Fruit fly (Drosophila melanogaster) whole organism, wandering third instar larva: ENCODE measurements around the gene CG12689.

ENCODE experiments used
- Abd-B ChIP-seq: fragments of >200 bp; optimal IDR thresholded peaks from 2 replicates; lab custom pipeline; 2017; ENCODE audit warnings: missing biosample characterization, missing genetic modification characterization
- CG32264 ChIP-seq: fragments of 200-800 bp; sonication (Bioruptor generic); optimal IDR thresholded peaks from 2 replicates; lab custom pipeline; 2016; ENCODE audit warnings: missing biosample characterization, missing genetic modification characterization
- CG9705 ChIP-seq: fragments of 200-800 bp; sonication (Bioruptor generic); optimal IDR thresholded peaks from 2 replicates; lab custom pipeline; 2018; ENCODE audit warnings: missing biosample characterization, mild to moderate bottlenecking, missing genetic modification characterization
- CrebA ChIP-seq: fragments of 200-800 bp; sonication (Bioruptor generic); optimal IDR thresholded peaks from 2 replicates; lab custom pipeline; 2016; ENCODE audit warnings: missing biosample characterization, mild to moderate bottlenecking, missing genetic modification characterization, borderline replicate concordance
- Dfd ChIP-seq: fragments of >200 bp; optimal IDR thresholded peaks from 2 replicates; lab custom pipeline; 2017; ENCODE audit warnings: missing biosample characterization, missing genetic modification characterization
- Dif ChIP-seq: fragments of 200-275, 200-300 bp; sonication (Bioruptor generic); optimal IDR thresholded peaks from 2 replicates; lab custom pipeline; 2018; ENCODE audit warnings: missing biosample characterization, missing genetic modification characterization; ENCODE audit not compliant: partially characterized antibody
- HLH106 ChIP-seq: fragments of 200-800 bp; optimal IDR thresholded peaks from 3 replicates; lab custom pipeline; 2019; ENCODE audit warnings: missing biosample characterization, mild to moderate bottlenecking, missing genetic modification characterization, moderate library complexity
- Hr78 ChIP-seq: fragments of >200 bp; optimal IDR thresholded peaks from 2 replicates; lab custom pipeline; 2017; ENCODE audit warnings: missing biosample characterization, missing genetic modification characterization
- Hr83 ChIP-seq: fragments of 200-300 bp; sonication (Bioruptor generic); optimal IDR thresholded peaks from 2 replicates; lab custom pipeline; 2016; ENCODE audit warnings: missing biosample characterization, mild to moderate bottlenecking, missing genetic modification characterization, moderate library complexity; ENCODE audit not compliant: poor library complexity, severe bottlenecking
- Jra ChIP-seq: sonication (Bioruptor generic); optimal IDR thresholded peaks from 2 replicates; lab custom pipeline; 2016; ENCODE audit warnings: missing biosample characterization, missing genetic modification characterization
- Mio ChIP-seq: sonication (Bioruptor generic); optimal IDR thresholded peaks from 2 replicates; lab custom pipeline; 2016; ENCODE audit warnings: missing biosample characterization, missing genetic modification characterization
- Myc ChIP-seq: fragments of >200 bp; optimal IDR thresholded peaks from 2 replicates; lab custom pipeline; 2017
- N ChIP-seq: fragments of >200 bp; optimal IDR thresholded peaks from 2 replicates; lab custom pipeline; 2018; ENCODE audit warnings: missing biosample characterization, missing external identifiers, missing genetic modification characterization
- OdsH ChIP-seq: fragments of 200-800 bp; sonication (Bioruptor generic); optimal IDR thresholded peaks from 2 replicates; lab custom pipeline; 2016; ENCODE audit warnings: missing biosample characterization, mild to moderate bottlenecking, missing genetic modification characterization
- Rel ChIP-seq, 2 experiments: fragments of 200-800 bp; sonication (Bioruptor generic) in 1 of 2; optimal IDR thresholded peaks; 2 replicates in 1 of 2; 3 replicates in 1 of 2; lab custom pipeline; 2016 to 2019; ENCODE audit warnings: mild to moderate bottlenecking in 2 of 2, missing biosample characterization in 2 of 2, missing genetic modification characterization in 2 of 2, moderate library complexity in 1 of 2
- Sp1 ChIP-seq: fragments of 200-800 bp; sonication (Bioruptor generic); optimal IDR thresholded peaks from 3 replicates; lab custom pipeline; 2019; ENCODE audit warnings: missing biosample characterization, mild to moderate bottlenecking, missing genetic modification characterization, moderate library complexity
- br ChIP-seq: fragments of 200-800 bp; sonication (Bioruptor generic); optimal IDR thresholded peaks from 2 replicates; lab custom pipeline; 2016; ENCODE audit warnings: missing biosample characterization, missing genetic modification characterization
- brk ChIP-seq: fragments of 200-800 bp; sonication (Bioruptor generic); optimal IDR thresholded peaks from 2 replicates; lab custom pipeline; 2016; ENCODE audit warnings: missing biosample characterization, mild to moderate bottlenecking, missing genetic modification characterization
- dl ChIP-seq, 2 experiments: fragments of 175-275, 200-275 bp in 1 of 2; fragments of 200-275 bp in 1 of 2; sonication (Bioruptor generic); optimal IDR thresholded peaks; lab custom pipeline; 2018; ENCODE audit warnings: mild to moderate bottlenecking in 2 of 2, missing biosample characterization in 2 of 2, missing genetic modification characterization in 2 of 2, moderate library complexity in 2 of 2; ENCODE audit not compliant: partially characterized antibody in 2 of 2, insufficient read depth in 1 of 2
- dmrt93B ChIP-seq: fragments of 200-800 bp; sonication (Bioruptor generic); optimal IDR thresholded peaks from 2 replicates; lab custom pipeline; 2018; ENCODE audit warnings: missing biosample characterization, mild to moderate bottlenecking, missing genetic modification characterization
- dsf ChIP-seq: sonication (Bioruptor generic); optimal IDR thresholded peaks from 2 replicates; lab custom pipeline; 2016; ENCODE audit warnings: missing biosample characterization, missing genetic modification characterization, borderline replicate concordance
- ey ChIP-seq: fragments of 200-800 bp; sonication (Bioruptor generic); optimal IDR thresholded peaks from 2 replicates; lab custom pipeline; 2016; ENCODE audit warnings: missing biosample characterization, missing genetic modification characterization
- foxo ChIP-seq, 2 experiments: fragments of 200-800 bp; sonication (Bioruptor generic); optimal IDR thresholded peaks; 2 replicates in 1 of 2; 3 replicates in 1 of 2; lab custom pipeline; 2016 to 2017; ENCODE audit warnings: missing biosample characterization in 2 of 2, missing genetic modification characterization in 2 of 2
- fru ChIP-seq: fragments of 200-800 bp; sonication (Bioruptor generic); optimal IDR thresholded peaks from 3 replicates; lab custom pipeline; 2016; ENCODE audit warnings: missing biosample characterization, mild to moderate bottlenecking, missing genetic modification characterization
- h ChIP-seq: fragments of 200-800 bp; sonication (Bioruptor generic); optimal IDR thresholded peaks from 3 replicates; lab custom pipeline; 2016; ENCODE audit warnings: missing biosample characterization, mild to moderate bottlenecking, missing genetic modification characterization
- lola ChIP-seq: fragments of >200 bp; optimal IDR thresholded peaks from 2 replicates; lab custom pipeline; 2017; ENCODE audit warnings: missing biosample characterization, missing genetic modification characterization
- pan ChIP-seq: fragments of >200 bp; optimal IDR thresholded peaks from 2 replicates; lab custom pipeline; 2017
- psq ChIP-seq: fragments of 200-800 bp; sonication (Bioruptor generic); optimal IDR thresholded peaks from 3 replicates; lab custom pipeline; 2017; ENCODE audit warnings: missing biosample characterization, mild to moderate bottlenecking, missing genetic modification characterization, moderate library complexity
- rgr ChIP-seq: fragments of 200-800 bp; sonication (Bioruptor generic); optimal IDR thresholded peaks from 3 replicates; lab custom pipeline; 2016; ENCODE audit warnings: missing biosample characterization, mild to moderate bottlenecking, missing genetic modification characterization
- sv ChIP-seq: fragments of 200-800 bp; sonication (Bioruptor generic); optimal IDR thresholded peaks from 3 replicates; lab custom pipeline; 2016; ENCODE audit warnings: missing biosample characterization, missing genetic modification characterization
- usp ChIP-seq: fragments of >200 bp; optimal IDR thresholded peaks from 2 replicates; lab custom pipeline; 2017; ENCODE audit warnings: missing biosample characterization, missing genetic modification characterization
- woc ChIP-seq: sonication (Bioruptor generic); optimal IDR thresholded peaks from 2 replicates; lab custom pipeline; 2016; ENCODE audit warnings: missing biosample characterization, mild to moderate bottlenecking, missing genetic modification characterization

CG12689 gene

DNA sequence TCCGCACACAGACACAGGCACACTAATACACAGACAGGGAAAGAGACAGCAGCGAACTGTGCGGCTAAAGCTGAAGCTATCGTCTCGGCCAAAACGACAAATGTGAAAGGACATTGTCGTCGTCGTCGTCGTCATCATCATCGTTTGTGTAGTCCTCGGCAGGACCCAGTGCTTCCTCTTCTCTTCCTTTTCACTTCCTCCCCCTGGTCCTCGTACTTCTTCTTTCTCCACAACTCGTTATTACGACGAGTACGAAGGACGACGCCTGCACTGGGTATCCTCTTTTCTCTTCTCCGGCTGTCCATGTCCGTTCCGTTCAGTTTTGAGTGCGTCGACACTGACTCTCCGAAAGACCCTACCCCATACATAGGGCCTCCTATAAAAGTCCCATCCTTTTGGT, 39.3 kb upstream of the CG12689 start:
- TF ChIP-seq psq = no peak
- TF ChIP-seq CG9705 = no peak
- no peak for TF ChIP-seq Jra
- no peak for TF ChIP-seq CG32264 (GFP tag; lab: Kevin White, UChicago)
- TF ChIP-seq Abd-B (GFP tag; lab: Kevin White, UChicago) = no peak
- TF ChIP-seq Mio = no peak
- TF ChIP-seq Dfd = no peak
- no peak for TF ChIP-seq Myc (lab: Kevin White, UChicago)
- no peak for TF ChIP-seq rgr (GFP tag; lab: Kevin White, UChicago)
- no peak for TF ChIP-seq CrebA (GFP tag; lab: Kevin White, UChicago)
- TF ChIP-seq, all 38 proteins: peak for 0

DNA sequence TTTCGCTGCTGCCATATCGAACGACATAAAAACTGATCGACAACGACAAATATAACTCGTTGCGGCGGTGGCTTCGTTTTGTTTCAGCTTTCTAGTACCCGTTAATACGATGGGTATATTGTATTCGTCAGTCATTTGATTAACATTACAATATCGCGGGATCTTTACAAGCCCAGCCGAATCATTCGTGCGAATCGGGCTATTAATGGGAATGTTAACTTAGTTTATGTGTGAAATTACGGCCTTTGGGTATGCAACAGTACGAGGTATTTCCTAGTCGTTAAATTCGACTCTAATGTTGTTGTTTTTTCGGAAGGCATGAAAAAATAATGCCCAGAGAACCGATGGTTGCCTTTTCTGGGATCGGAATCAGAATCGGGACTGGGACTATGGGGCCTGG, 32.3 kb upstream of the CG12689 start:
- no peak for TF ChIP-seq lola (GFP tag; lab: Kevin White, UChicago)
- TF ChIP-seq foxo (GFP tag; optimal IDR thresholded peaks at IDR 0.05; lab: Kevin White, UChicago) = peak in 1 of 2 experiments; percentile 63
- TF ChIP-seq sv (GFP tag; lab: Kevin White, UChicago) = peak; percentile 9
- TF ChIP-seq Myc (lab: Kevin White, UChicago) = no peak
- TF ChIP-seq Hr78 (GFP tag; lab: Kevin White, UChicago) = no peak
- TF ChIP-seq woc = peak; percentile 31
- TF ChIP-seq h (GFP tag; lab: Kevin White, UChicago) = peak; percentile 60
- TF ChIP-seq ey (GFP tag; lab: Kevin White, UChicago) = peak; percentile 60
- no peak for TF ChIP-seq brk (GFP tag; lab: Kevin White, UChicago)
- TF ChIP-seq Abd-B (GFP tag; lab: Kevin White, UChicago) = no peak
- TF ChIP-seq dmrt93B (GFP tag; lab: Kevin White, UChicago) = peak; percentile 49
- peak; percentile 70 for TF ChIP-seq HLH106 (tag; lab: Kevin White, UChicago)
- no peak for TF ChIP-seq usp (GFP tag; lab: Kevin White, UChicago)
- TF ChIP-seq Hr83 = no peak
- TF ChIP-seq Sp1 = peak; percentile 5
- no peak for TF ChIP-seq dl (GFP tag; optimal IDR thresholded peaks at IDR 0.05; lab: Kevin White, UChicago; ENCODE audit: insufficient read depth in 1 of 2, partially characterized antibody in 2 of 2)
- TF ChIP-seq fru = peak; percentile 63
- peak; percentile 47 for TF ChIP-seq rgr (GFP tag; lab: Kevin White, UChicago)
- TF ChIP-seq br = peak; percentile 31
- peak; percentile 27 for TF ChIP-seq OdsH (GFP tag; lab: Kevin White, UChicago)
- no peak for TF ChIP-seq Jra

DNA sequence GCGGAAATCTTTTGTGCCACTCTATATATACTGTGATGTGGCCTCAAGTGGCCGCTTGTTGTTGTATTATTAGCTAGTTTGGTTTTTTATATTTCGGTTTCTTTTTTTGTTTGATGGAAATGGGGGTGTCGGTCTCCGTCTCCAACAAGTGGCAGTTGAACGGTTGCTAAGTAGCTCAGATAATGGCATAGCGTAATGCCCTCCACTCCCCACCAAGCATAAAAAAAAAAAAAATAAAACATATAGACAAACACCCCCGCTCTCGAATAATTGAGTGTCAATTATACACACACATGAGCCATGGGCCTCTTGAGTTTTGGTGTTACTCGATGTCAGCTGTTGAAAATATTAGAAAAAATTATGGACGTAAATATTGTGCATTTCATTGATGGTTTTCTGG, 31.5 kb upstream of the CG12689 start:
- TF ChIP-seq CG32264 (GFP tag; lab: Kevin White, UChicago) (no peak), CrebA (GFP tag; lab: Kevin White, UChicago) (no peak), N (GFP tag; lab: Kevin White, UChicago) (no peak), Dif (GFP tag; lab: Kevin White, UChicago) (no peak), dsf (GFP tag; lab: Kevin White, UChicago) (no peak), dl (GFP tag; optimal IDR thresholded peaks at IDR 0.05; lab: Kevin White, UChicago; ENCODE audit: insufficient read depth in 1 of 2, partially characterized antibody in 2 of 2) (no peak), psq (no peak), h (GFP tag; lab: Kevin White, UChicago) (no peak), pan (no peak), rgr (GFP tag; lab: Kevin White, UChicago) (no peak), Jra (no peak), brk (GFP tag; lab: Kevin White, UChicago) (no peak), OdsH (GFP tag; lab: Kevin White, UChicago) (no peak), dmrt93B (GFP tag; lab: Kevin White, UChicago) (no peak), lola (GFP tag; lab: Kevin White, UChicago) (no peak), HLH106 (tag; lab: Kevin White, UChicago) (no peak)

DNA sequence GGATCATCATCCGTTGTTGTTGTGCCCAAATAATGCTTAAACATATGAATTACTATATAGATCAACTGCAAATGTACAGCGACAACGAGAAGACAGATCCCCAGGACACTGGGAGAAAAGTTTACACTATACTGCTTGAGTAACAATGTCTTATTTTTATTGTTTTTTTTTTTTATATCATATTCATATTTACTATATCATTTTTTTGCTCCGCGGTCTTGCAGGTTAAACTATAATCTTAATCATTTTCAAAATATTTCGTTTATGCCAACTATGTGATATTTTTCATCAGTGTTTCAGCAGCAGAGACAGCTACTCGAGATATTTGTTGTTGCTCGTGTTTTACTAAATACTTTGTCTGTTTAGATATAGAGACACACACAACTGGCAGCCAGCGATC, 31.0 kb upstream of the CG12689 start:
- TF ChIP-seq Hr78 (GFP tag; lab: Kevin White, UChicago) = no peak
- TF ChIP-seq sv (GFP tag; lab: Kevin White, UChicago) = peak; percentile 21
- no peak for TF ChIP-seq Rel (GFP tag; optimal IDR thresholded peaks at IDR 0.05; lab: Kevin White, UChicago)
- no peak for TF ChIP-seq Rel (tag; optimal IDR thresholded peaks at IDR 0.05; lab: Kevin White, UChicago)
